Worm (Caenorhabditis elegans) whole organism, early embryonic: ENCODE data around the gene Y22D7AL.4.

Source experiments
- B0310.2 ChIP-seq: sonication (generic microtip); optimal IDR thresholded peaks from 2 replicates; lab custom pipeline; 2016; ENCODE audit warnings: mild to moderate bottlenecking, missing genetic modification characterization, missing compliant biosample characterization
- ceh-13 ChIP-seq: fragments of 200-800 bp; sonication (Bioruptor generic); optimal IDR thresholded peaks from 2 replicates; lab custom pipeline; 2018; ENCODE audit warnings: mild to moderate bottlenecking, missing genetic modification characterization, missing compliant biosample characterization
- ceh-36 ChIP-seq: sonication (generic microtip); optimal IDR thresholded peaks from 2 replicates; lab custom pipeline; 2016; ENCODE audit warnings: missing genetic modification characterization, inconsistent platforms, missing compliant biosample characterization
- hmg-4 ChIP-seq: fragments of 200-800 bp; sonication (Bioruptor generic); optimal IDR thresholded peaks from 2 replicates; lab custom pipeline; 2018; ENCODE audit warnings: mild to moderate bottlenecking, missing genetic modification characterization, missing compliant biosample characterization
- hnd-1 ChIP-seq: sonication (generic microtip); optimal IDR thresholded peaks from 2 replicates; lab custom pipeline; 2016; ENCODE audit warnings: missing genetic modification characterization, missing compliant biosample characterization

DNA sequence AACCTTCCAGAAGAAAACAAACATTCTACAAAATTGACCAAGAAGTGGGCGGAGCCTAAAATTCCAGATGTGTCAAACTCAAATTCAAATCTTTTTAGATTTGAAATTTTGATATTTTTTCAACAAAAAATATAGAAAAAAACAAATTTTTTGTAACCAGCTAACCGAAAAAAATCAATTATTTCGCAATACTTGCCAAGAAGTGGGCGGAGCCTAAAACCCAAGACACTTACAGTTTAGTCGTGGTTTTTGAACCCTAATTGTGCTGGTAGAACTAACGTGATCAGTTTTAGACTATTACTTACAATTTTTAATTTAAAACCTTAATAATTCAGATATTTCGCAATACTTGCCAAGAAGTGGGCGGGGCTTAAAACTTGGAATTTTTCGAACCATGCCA is 46.9 kb downstream of the Y22D7AL.4 start:
- TF ChIP-seq ceh-36 = no peak
- TF ChIP-seq ceh-13 = no peak
- TF ChIP-seq hnd-1 (tag; lab: Kevin White, UChicago) = no peak
- no peak for TF ChIP-seq hmg-4 (GFP tag; lab: Kevin White, UChicago)
- no peak for TF ChIP-seq B0310.2 (tag; lab: Kevin White, UChicago)
